Worm (Caenorhabditis elegans): ENCODE measurements around the gene K12H6.10.

K12H6.10 gene

ce11 chrII:2856114-2856513 lies 33.4 kb downstream of the K12H6.10 start:
- TF ChIP-seq lsy-2 (tag; optimal IDR thresholded peaks at IDR 0.05) (no peak), mab-5 (tag; optimal IDR thresholded peaks at IDR 0.05) (no peak), hlh-1 (tag; optimal IDR thresholded peaks at IDR 0.05) (no peak), nhr-237 (tag; optimal IDR thresholded peaks at IDR 0.05) (no peak), unc-39 (tag; optimal IDR thresholded peaks at IDR 0.05) (no peak), ceh-83 (GFP tag; optimal IDR thresholded peaks at IDR 0.05) (no peak), ces-1 (GFP tag; optimal IDR thresholded peaks at IDR 0.05) (no peak), unc-62 (GFP tag; optimal IDR thresholded peaks at IDR 0.05) (no peak), flh-1 (GFP tag; optimal IDR thresholded peaks at IDR 0.05) (no peak)

- peak; percentile 49 for TF ChIP-seq elt-1 (tag; optimal IDR thresholded peaks at IDR 0.05; ENCODE audit: borderline replicate concordance, insufficient read depth)
- TF ChIP-seq ceh-83 (GFP tag; optimal IDR thresholded peaks at IDR 0.05): no peak
Measured at ce11 chrII:2857559-2857958, 34.9 kb downstream of the K12H6.10 start.

ce11 chrII:2858851-2859250 lies 36.2 kb downstream of the K12H6.10 start:
- TF ChIP-seq M03D4.4 (tag; optimal IDR thresholded peaks at IDR 0.05): no peak
- no peak for TF ChIP-seq mls-2 (tag; optimal IDR thresholded peaks at IDR 0.05)
- TF ChIP-seq ces-1 (GFP tag; optimal IDR thresholded peaks at IDR 0.05): no peak
- no peak for TF ChIP-seq snpc-4 (tag; optimal IDR thresholded peaks at IDR 0.05)
- no peak for TF ChIP-seq blmp-1 (tag; optimal IDR thresholded peaks at IDR 0.05)
- no peak for TF ChIP-seq nhr-76 (tag; optimal IDR thresholded peaks at IDR 0.05)
- no peak for TF ChIP-seq pha-4 (tag; optimal IDR thresholded peaks at IDR 0.05)
- no peak for TF ChIP-seq unc-120 (tag; optimal IDR thresholded peaks at IDR 0.05; ENCODE audit: poor library complexity, severe bottlenecking)
- TF ChIP-seq ceh-83 (GFP tag; optimal IDR thresholded peaks at IDR 0.05): no peak
- TF ChIP-seq mab-5 (tag; optimal IDR thresholded peaks at IDR 0.05): no peak
- no peak for TF ChIP-seq unc-39 (tag; optimal IDR thresholded peaks at IDR 0.05)
- TF ChIP-seq ztf-11 (tag; optimal IDR thresholded peaks at IDR 0.05): no peak
- TF ChIP-seq mep-1 (tag; optimal IDR thresholded peaks at IDR 0.05): no peak
- TF ChIP-seq cnd-1 (tag; optimal IDR thresholded peaks at IDR 0.05): no peak
- no peak for TF ChIP-seq sem-2 (GFP tag; optimal IDR thresholded peaks at IDR 0.05)
- no peak for TF ChIP-seq zip-8 (tag; optimal IDR thresholded peaks at IDR 0.05)

ce11 chrII:2859315-2859714 lies 36.6 kb downstream of the K12H6.10 start:
- TF ChIP-seq ceh-83 (GFP tag; optimal IDR thresholded peaks at IDR 0.05) (no peak), ham-2 (GFP tag; optimal IDR thresholded peaks at IDR 0.05) (peak; percentile 32)

ce11 chrII:2859873-2860821 lies 37.5 kb downstream of the K12H6.10 start:
- peak; percentile 31 for TF ChIP-seq cnd-1 (tag; optimal IDR thresholded peaks at IDR 0.05)
- peak; percentile 51 for TF ChIP-seq mls-2 (tag; optimal IDR thresholded peaks at IDR 0.05)
- no peak for TF ChIP-seq blmp-1 (tag; optimal IDR thresholded peaks at IDR 0.05)
- TF ChIP-seq ceh-83 (GFP tag; optimal IDR thresholded peaks at IDR 0.05): peak; percentile 48

ce11 chrII:2861385-2862099 lies 38.9 kb downstream of the K12H6.10 start:
- TF ChIP-seq unc-62 (GFP tag; optimal IDR thresholded peaks at IDR 0.05) (no peak), nhr-76 (tag; optimal IDR thresholded peaks at IDR 0.05) (no peak), snpc-4 (tag; optimal IDR thresholded peaks at IDR 0.05) (no peak), hlh-1 (tag; optimal IDR thresholded peaks at IDR 0.05) (no peak), ztf-11 (tag; optimal IDR thresholded peaks at IDR 0.05) (no peak), blmp-1 (tag; optimal IDR thresholded peaks at IDR 0.05) (peak; percentile 74), drap-1 (GFP tag; optimal IDR thresholded peaks at IDR 0.05) (no peak), ceh-39 (tag; optimal IDR thresholded peaks at IDR 0.05) (no peak), ces-1 (GFP tag; optimal IDR thresholded peaks at IDR 0.05) (no peak), lin-13 (tag; optimal IDR thresholded peaks at IDR 0.05) (no peak), elt-1 (tag; optimal IDR thresholded peaks at IDR 0.05; ENCODE audit: borderline replicate concordance, insufficient read depth) (no peak), ceh-43 (GFP tag; optimal IDR thresholded peaks at IDR 0.05) (no peak), mls-2 (tag; optimal IDR thresholded peaks at IDR 0.05) (peak; percentile 31), cnd-1 (tag; optimal IDR thresholded peaks at IDR 0.05) (no peak), unc-39 (tag; optimal IDR thresholded peaks at IDR 0.05) (no peak), M03D4.4 (tag; optimal IDR thresholded peaks at IDR 0.05) (no peak), bed-3 (GFP tag; optimal IDR thresholded peaks at IDR 0.05) (no peak), mep-1 (tag; optimal IDR thresholded peaks at IDR 0.05) (no peak), ham-2 (GFP tag; optimal IDR thresholded peaks at IDR 0.05) (peak; percentile 14), nhr-2 (tag; optimal IDR thresholded peaks at IDR 0.05) (no peak), ceh-83 (GFP tag; optimal IDR thresholded peaks at IDR 0.05) (peak; percentile 55), tbx-8 (GFP tag; optimal IDR thresholded peaks at IDR 0.05) (no peak), mab-5 (tag; optimal IDR thresholded peaks at IDR 0.05) (no peak), sem-2 (GFP tag; optimal IDR thresholded peaks at IDR 0.05) (no peak), nhr-28 (tag; optimal IDR thresholded peaks at IDR 0.05) (no peak), lin-32 (GFP tag; optimal IDR thresholded peaks at IDR 0.05) (no peak), pha-4 (tag; optimal IDR thresholded peaks at IDR 0.05) (no peak), unc-120 (tag; optimal IDR thresholded peaks at IDR 0.05; ENCODE audit: poor library complexity, severe bottlenecking) (peak; percentile 49), nhr-12 (tag; optimal IDR thresholded peaks at IDR 0.05) (no peak), nhr-237 (tag; optimal IDR thresholded peaks at IDR 0.05) (no peak)

Measured in whole organism, mixed stage, embryonic.